Worm (Caenorhabditis elegans) whole organism, young adult: ENCODE results near the gene fcmt-1.

ENCODE experiments used
- B0336.3 ChIP-seq: fragments of 200-800 bp; sonication (Bioruptor generic); IDR thresholded peaks from 2 replicates; pipeline ENCODE4 v1.3.6; 2022; ENCODE audit warnings: missing genetic modification characterization, missing compliant biosample characterization
- F49E8.2 ChIP-seq: sonication (generic microtip); optimal IDR thresholded peaks from 3 replicates; lab custom pipeline; 2017; ENCODE audit warnings: missing genetic modification characterization, mild to moderate bottlenecking, missing compliant biosample characterization, antibody characterized with exemption, moderate library complexity; ENCODE audit not compliant: insufficient read depth
- T07F8.4 ChIP-seq: sonication (generic microtip); optimal IDR thresholded peaks from 2 replicates; lab custom pipeline; 2016; ENCODE audit warnings: mild to moderate bottlenecking, missing genetic modification characterization, moderate library complexity, missing compliant biosample characterization
- Y79H2A.3 ChIP-seq: fragments of 200-800 bp; sonication (Bioruptor generic); conservative IDR thresholded peaks from 2 replicates; pipeline ENCODE4 v1.3.6; 2022; ENCODE audit warnings: missing genetic modification reagents, missing genetic modification characterization, missing compliant biosample characterization
- attf-5 ChIP-seq: fragments of 200-800 bp; sonication (Bioruptor generic); optimal IDR thresholded peaks from 2 replicates; lab custom pipeline; 2018; ENCODE audit warnings: mild to moderate bottlenecking, missing genetic modification characterization, missing compliant biosample characterization
- attf-6 ChIP-seq: fragments of 200-800 bp; sonication (Bioruptor generic); IDR thresholded peaks from 2 replicates; pipeline ENCODE4 v1.3.6; 2022; ENCODE audit warnings: missing genetic modification reagents, missing genetic modification characterization, missing compliant biosample characterization
- bed-2 ChIP-seq: fragments of 200-800 bp; sonication (Bioruptor generic); IDR thresholded peaks from 2 replicates; pipeline ENCODE4 v1.3.6; 2022; ENCODE audit warnings: missing genetic modification reagents, missing genetic modification characterization, missing compliant biosample characterization
- cebp-1 ChIP-seq, 2 experiments: fragments of 200-800 bp in 1 of 2; sonication (Bioruptor generic) in 1 of 2; sonication (generic microtip) in 1 of 2; IDR thresholded peaks in 1 of 2; optimal IDR thresholded peaks in 1 of 2; 2 replicates each; pipeline versions ENCODE4 v1.3.6 to Lab custom; 2017 to 2022; ENCODE audit warnings: missing compliant biosample characterization in 2 of 2, missing genetic modification characterization in 2 of 2, mild to moderate bottlenecking in 1 of 2, missing genetic modification reagents in 1 of 2, moderate library complexity in 1 of 2
- ceh-27 ChIP-seq: fragments of 200-800 bp; sonication (Bioruptor generic); optimal IDR thresholded peaks from 2 replicates; lab custom pipeline; 2018; ENCODE audit warnings: mild to moderate bottlenecking, missing genetic modification characterization, moderate library complexity, missing compliant biosample characterization
- ceh-40 ChIP-seq: fragments of 200-800 bp; sonication (Bioruptor generic); IDR thresholded peaks from 2 replicates; pipeline ENCODE4 v1.3.6; 2022; ENCODE audit warnings: missing genetic modification characterization, missing compliant biosample characterization
- ceh-79 ChIP-seq: sonication (generic microtip); optimal IDR thresholded peaks from 2 replicates; lab custom pipeline; 2017; ENCODE audit warnings: mild to moderate bottlenecking, missing genetic modification characterization, missing compliant biosample characterization
- gei-17 ChIP-seq: fragments of 200-800 bp; sonication (Bioruptor generic); optimal IDR thresholded peaks from 2 replicates; lab custom pipeline; 2018; ENCODE audit warnings: mild to moderate bottlenecking, missing genetic modification characterization, missing compliant biosample characterization
- hmg-1.2 ChIP-seq: fragments of 200-800 bp; sonication (Bioruptor generic); IDR thresholded peaks from 2 replicates; pipeline ENCODE4 v1.3.6; 2022; ENCODE audit warnings: missing genetic modification reagents, missing genetic modification characterization, missing compliant biosample characterization
- hmg-20 ChIP-seq: fragments of 200-800 bp; sonication (Bioruptor generic); IDR thresholded peaks from 2 replicates; pipeline ENCODE4 v1.3.6; 2022; ENCODE audit warnings: missing genetic modification reagents, missing genetic modification characterization, missing compliant biosample characterization
- let-607 ChIP-seq, 2 experiments: fragments of 200-800 bp in 1 of 2; sonication (Bioruptor generic) in 1 of 2; sonication (generic microtip) in 1 of 2; optimal IDR thresholded peaks; 2 replicates each; lab custom pipeline; 2016 to 2018; ENCODE audit warnings: mild to moderate bottlenecking in 2 of 2, missing compliant biosample characterization in 2 of 2, missing genetic modification characterization in 2 of 2, moderate library complexity in 2 of 2, missing genotype in 1 of 2
- lin-26 ChIP-seq: fragments of 200-800 bp; sonication (Bioruptor generic); IDR thresholded peaks from 2 replicates; pipeline ENCODE4 v1.3.6; 2022; ENCODE audit warnings: missing genetic modification reagents, missing genetic modification characterization, missing compliant biosample characterization
- lin-35 ChIP-seq, 3 experiments: fragments of 150-350 bp in 2 of 3; sonication (generic microtip) in 1 of 3; optimal IDR thresholded peaks; 2 replicates each; lab custom pipeline; 2014 to 2018; ENCODE audit warnings: missing biosample characterization in 3 of 3, missing genetic modification characterization in 3 of 3, missing genetic modification reagents in 3 of 3
- lin-54 ChIP-seq: fragments of 200-800 bp; sonication (Bioruptor generic); optimal IDR thresholded peaks from 2 replicates; lab custom pipeline; 2018; ENCODE audit warnings: mild to moderate bottlenecking, missing genetic modification characterization, missing compliant biosample characterization
- lsl-1 ChIP-seq: fragments of 200-800 bp; sonication (Bioruptor generic); optimal IDR thresholded peaks from 2 replicates; lab custom pipeline; 2018; ENCODE audit warnings: mild to moderate bottlenecking, missing genetic modification characterization, moderate library complexity, missing compliant biosample characterization
- mxl-1 ChIP-seq: sonication (generic microtip); optimal IDR thresholded peaks from 2 replicates; lab custom pipeline; 2016; ENCODE audit warnings: missing genetic modification characterization, missing compliant biosample characterization
- nhr-80 ChIP-seq: sonication (generic microtip); optimal IDR thresholded peaks from 2 replicates; lab custom pipeline; 2016; ENCODE audit warnings: missing genetic modification characterization, missing compliant biosample characterization
- snpc-1.1 ChIP-seq: sonication (generic microtip); optimal IDR thresholded peaks from 2 replicates; lab custom pipeline; 2017; ENCODE audit warnings: missing genetic modification characterization, mild to moderate bottlenecking, missing compliant biosample characterization, antibody characterized with exemption, moderate library complexity, missing genotype, missing genetic modification reagents; ENCODE audit not compliant: insufficient read depth
- snpc-4 ChIP-seq, 5 experiments: fragments of 150-350 bp in 1 of 5; sonication (generic microtip) in 4 of 5; optimal IDR thresholded peaks; 2 replicates each; lab custom pipeline; 2014 to 2018; ENCODE audit warnings: missing genetic modification characterization in 5 of 5, missing biosample characterization in 3 of 5, antibody characterized with exemption in 2 of 5, mild to moderate bottlenecking in 2 of 5, missing compliant biosample characterization in 2 of 5, missing genotype in 2 of 5, moderate library complexity in 2 of 5, missing genetic modification reagents in 1 of 5
- somi-1 ChIP-seq: fragments of 200-800 bp; sonication (Bioruptor generic); optimal IDR thresholded peaks from 2 replicates; lab custom pipeline; 2018; ENCODE audit warnings: mild to moderate bottlenecking, missing genetic modification characterization, missing compliant biosample characterization
- tbp1 ChIP-seq: fragments of 200-800 bp; sonication (Bioruptor generic); optimal IDR thresholded peaks from 2 replicates; lab custom pipeline; 2018; ENCODE audit warnings: mild to moderate bottlenecking, missing genetic modification characterization, missing compliant biosample characterization
- tbx-9 ChIP-seq: sonication (generic microtip); optimal IDR thresholded peaks from 2 replicates; lab custom pipeline; 2016; ENCODE audit warnings: borderline replicate concordance, missing genetic modification characterization, inconsistent platforms, missing compliant biosample characterization
- zfh-2 ChIP-seq: fragments of 200-800 bp; sonication (Bioruptor generic); conservative IDR thresholded peaks from 2 replicates; pipeline ENCODE4 v1.3.6; 2022; ENCODE audit warnings: missing genetic modification reagents, missing genetic modification characterization, missing compliant biosample characterization
- ztf-18 ChIP-seq: sonication (generic microtip); optimal IDR thresholded peaks from 2 replicates; lab custom pipeline; 2016; ENCODE audit warnings: missing genotype, mild to moderate bottlenecking, missing genetic modification characterization, missing compliant biosample characterization
- ztf-22 ChIP-seq: fragments of 200-800 bp; sonication (Bioruptor generic); optimal IDR thresholded peaks from 2 replicates; lab custom pipeline; 2018; ENCODE audit warnings: mild to moderate bottlenecking, missing genetic modification characterization, moderate library complexity, missing compliant biosample characterization
- ztf-26 ChIP-seq: sonication (generic microtip); optimal IDR thresholded peaks from 2 replicates; lab custom pipeline; 2017; ENCODE audit warnings: missing genetic modification characterization, missing compliant biosample characterization
- ztf-3 ChIP-seq: fragments of 200-800 bp; sonication (Bioruptor generic); optimal IDR thresholded peaks from 2 replicates; lab custom pipeline; 2018; ENCODE audit warnings: mild to moderate bottlenecking, missing genetic modification characterization, missing compliant biosample characterization

fcmt-1 gene

ce11 chrII:11756684-11757107 lies 47.3 kb upstream of the fcmt-1 start (continued):
- no peak for TF ChIP-seq F49E8.2 (tag; lab: Kevin White, UChicago)
- peak; percentile 78 for TF ChIP-seq snpc-4 (GFP tag; optimal IDR thresholded peaks at IDR 0.05; lab: Kevin White, UChicago)
- peak; percentile 72 to 92 (median 90) for TF ChIP-seq snpc-4 (tag; optimal IDR thresholded peaks at IDR 0.05; lab: Kevin White, UChicago)
- no peak for TF ChIP-seq ceh-27 (GFP tag; lab: Kevin White, UChicago)
- TF ChIP-seq cebp-1 (GFP tag; IDR thresholded peaks at IDR 0.05; lab: Robert Waterston, UW) = 0 out of 2 replicates have a peak, but pooled peaks have one; percentile 9
- TF ChIP-seq cebp-1 (tag; optimal IDR thresholded peaks at IDR 0.05; lab: Kevin White, UChicago) = peak; percentile 42
- TF ChIP-seq B0336.3 (GFP tag; lab: Robert Waterston, UW) = peak; percentile 60
- TF ChIP-seq lin-54 = peak; percentile 62
- peak; percentile 15 for TF ChIP-seq gei-17 (GFP tag; lab: Kevin White, UChicago)
- TF ChIP-seq let-607 (tag; optimal IDR thresholded peaks at IDR 0.05; lab: Kevin White, UChicago) = peak in 1 of 2 experiments; percentile 65
- TF ChIP-seq lsl-1 (GFP tag; lab: Kevin White, UChicago) = peak; percentile 44
- TF ChIP-seq bed-2 = no peak
- no peak for TF ChIP-seq Y79H2A.3 (GFP tag; lab: Robert Waterston, UW)
- no peak for TF ChIP-seq ceh-79 (tag; lab: Kevin White, UChicago)
- TF ChIP-seq ceh-40 (GFP tag; lab: Robert Waterston, UW) = peak; percentile 73; the same call in 1 of the 2 replicates
- peak; percentile 46 for TF ChIP-seq nhr-80
- TF ChIP-seq hmg-1.2 (GFP tag; lab: Robert Waterston, UW) = 0 out of 2 replicates have a peak, but pooled peaks have one; percentile 23
- peak; percentile 45; the same call in 1 of the 2 replicates for TF ChIP-seq attf-6
- TF ChIP-seq somi-1 (GFP tag; lab: Kevin White, UChicago) = peak; percentile 5
- peak in 1 of 3 experiments; percentile 7 for TF ChIP-seq lin-35 (GFP tag; optimal IDR thresholded peaks at IDR 0.05; lab: Kevin White, UChicago)
- TF ChIP-seq tbp1 (GFP tag; lab: Kevin White, UChicago) = peak; percentile 59
- TF ChIP-seq ztf-18 (tag; lab: Kevin White, UChicago) = peak; percentile 59
- peak; percentile 65 for TF ChIP-seq attf-5 (GFP tag; lab: Kevin White, UChicago)
- peak; percentile 49 for TF ChIP-seq ztf-3
- TF ChIP-seq ztf-22 = peak; percentile 24
- TF ChIP-seq snpc-1.1 (tag; lab: Kevin White, UChicago) = peak; percentile 86
- TF ChIP-seq lin-26 (GFP tag; lab: Robert Waterston, UW) = peak; percentile 79
- peak; percentile 47 for TF ChIP-seq mxl-1

ce11 chrII:11753186-11753585 lies 43.8 kb upstream of the fcmt-1 start:
- TF ChIP-seq snpc-4 (GFP tag; optimal IDR thresholded peaks at IDR 0.05; lab: Kevin White, UChicago) = no peak
- TF ChIP-seq snpc-4 (tag; optimal IDR thresholded peaks at IDR 0.05; lab: Kevin White, UChicago) = peak in 3 of 4 experiments; percentile 51 to 79 (median 76)
- TF ChIP-seq tbp1 (GFP tag; lab: Kevin White, UChicago) = no peak
- TF ChIP-seq T07F8.4 = no peak
- TF ChIP-seq ztf-26 (tag; lab: Kevin White, UChicago) = no peak
- peak; percentile 16 for TF ChIP-seq snpc-1.1 (tag; lab: Kevin White, UChicago)

ce11 chrII:11751615-11752174 lies 42.3 kb upstream of the fcmt-1 start:
- TF ChIP-seq tbx-9 (tag; lab: Kevin White, UChicago) (no peak), lin-35 (GFP tag; optimal IDR thresholded peaks at IDR 0.05; lab: Kevin White, UChicago) (peak in 1 of 3 experiments; percentile 23), zfh-2 (GFP tag; lab: Robert Waterston, UW) (peak; percentile 62), cebp-1 (GFP tag; IDR thresholded peaks at IDR 0.05; lab: Robert Waterston, UW) (no peak), cebp-1 (tag; optimal IDR thresholded peaks at IDR 0.05; lab: Kevin White, UChicago) (peak; percentile 63), ceh-27 (GFP tag; lab: Kevin White, UChicago) (peak; percentile 25), hmg-20 (GFP tag; lab: Robert Waterston, UW) (no peak)
